Fruit fly (Drosophila melanogaster): ENCODE data around the gene CG31704.

The CG31704 gene

dm6 chr2L:11839612-11840011 is 879 bp upstream of the CG31704 start, which contains the start of gene Sfp33A3:
Gene Sfp33A3 (plus strand): TSS chr2L:11839912.
- TF ChIP-seq sv (GFP tag; optimal IDR thresholded peaks at IDR 0.05) = no peak
- TF ChIP-seq HLH106 (tag; optimal IDR thresholded peaks at IDR 0.05) = no peak
- no peak for TF ChIP-seq N (GFP tag; optimal IDR thresholded peaks at IDR 0.05)
- no peak for TF ChIP-seq brk (GFP tag; optimal IDR thresholded peaks at IDR 0.05)
- TF ChIP-seq CG9705 (GFP tag; optimal IDR thresholded peaks at IDR 0.05) = no peak
- no peak for TF ChIP-seq Jra (GFP tag; optimal IDR thresholded peaks at IDR 0.05)

- no peak for TF ChIP-seq br (GFP tag; optimal IDR thresholded peaks at IDR 0.05)
- no peak for TF ChIP-seq jim (GFP tag; optimal IDR thresholded peaks at IDR 0.05)
- TF ChIP-seq woc (GFP tag; optimal IDR thresholded peaks at IDR 0.05) = no peak
- peak; percentile 9 for TF ChIP-seq Hnf4 (GFP tag; optimal IDR thresholded peaks at IDR 0.05)
- TF ChIP-seq foxo (GFP tag; optimal IDR thresholded peaks at IDR 0.05) = peak in 1 of 2 experiments; percentile 12
These were observed 1.0 kb downstream of the CG31704 start for dm6 chr2L:11841538-11841937.

dm6 chr2L:11842291-11843187 is 2.0 kb downstream of the CG31704 start, which contains the start of the genes CG44008, CG14933, CG46426 and CG42486:
Gene CG44008 (minus strand): TSS chr2L:11842445.
Gene CG14933 (plus strand): TSS chr2L:11842828.
Gene CG46426 (plus strand): TSS chr2L:11842828.
Gene CG42486 (plus strand): TSS chr2L:11843137.
- no peak for TF ChIP-seq GATAd (GFP tag; optimal IDR thresholded peaks at IDR 0.05)
- TF ChIP-seq Abd-B (GFP tag; optimal IDR thresholded peaks at IDR 0.05) = no peak
- TF ChIP-seq fru (GFP tag; optimal IDR thresholded peaks at IDR 0.05) = no peak
- TF ChIP-seq N (GFP tag; optimal IDR thresholded peaks at IDR 0.05) = no peak
- TF ChIP-seq woc (GFP tag; optimal IDR thresholded peaks at IDR 0.05) = no peak
- no peak for TF ChIP-seq Myc (optimal IDR thresholded peaks at IDR 0.05)
- no peak for TF ChIP-seq CG9705 (GFP tag; optimal IDR thresholded peaks at IDR 0.05)
- TF ChIP-seq sage (GFP tag; optimal IDR thresholded peaks at IDR 0.05) = no peak
- no peak for TF ChIP-seq sv (GFP tag; optimal IDR thresholded peaks at IDR 0.05)
- TF ChIP-seq rgr (GFP tag; optimal IDR thresholded peaks at IDR 0.05) = no peak
- no peak for TF ChIP-seq h (GFP tag; optimal IDR thresholded peaks at IDR 0.05)
- no peak for TF ChIP-seq tai (GFP tag; optimal IDR thresholded peaks at IDR 0.05)
- no peak for TF ChIP-seq HLH106 (tag; optimal IDR thresholded peaks at IDR 0.05)
- TF ChIP-seq Rel (GFP tag; optimal IDR thresholded peaks at IDR 0.05) = no peak
- peak; percentile 97 for TF ChIP-seq Rel (tag; optimal IDR thresholded peaks at IDR 0.05)
- no peak for TF ChIP-seq Dif (GFP tag; optimal IDR thresholded peaks at IDR 0.05; ENCODE audit: partially characterized antibody)
- TF ChIP-seq lola (GFP tag; optimal IDR thresholded peaks at IDR 0.05) = no peak
- TF ChIP-seq dl (GFP tag; optimal IDR thresholded peaks at IDR 0.05; ENCODE audit: insufficient read depth in 1 of 2, partially characterized antibody in 2 of 2) = peak; percentile 85 to 94

DNA sequence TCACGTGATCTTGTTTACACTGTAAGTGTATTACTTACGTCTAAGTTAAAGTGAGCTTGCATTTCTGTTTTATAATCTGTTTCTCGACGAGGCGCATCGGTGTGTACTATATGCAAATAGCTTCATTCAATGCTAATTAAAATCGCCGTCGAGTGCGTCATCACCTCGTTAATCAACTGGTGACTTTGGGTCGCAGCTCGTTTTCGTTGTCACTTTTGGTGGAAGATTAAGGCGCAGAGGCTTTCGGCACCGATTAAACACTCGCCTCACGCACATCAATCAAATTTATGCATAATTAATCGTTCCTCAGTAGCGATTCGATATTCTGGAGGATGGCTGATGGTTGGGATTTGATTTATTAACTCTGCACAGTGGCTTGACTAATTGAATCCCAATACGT is 3.8 kb downstream of the CG31704 start:
- TF ChIP-seq Dif (GFP tag; optimal IDR thresholded peaks at IDR 0.05; ENCODE audit: partially characterized antibody) (no peak), lola (GFP tag; optimal IDR thresholded peaks at IDR 0.05) (no peak), CG9705 (GFP tag; optimal IDR thresholded peaks at IDR 0.05) (no peak), OdsH (GFP tag; optimal IDR thresholded peaks at IDR 0.05) (no peak), dsf (GFP tag; optimal IDR thresholded peaks at IDR 0.05; ENCODE audit: borderline replicate concordance) (no peak), Mio (GFP tag; optimal IDR thresholded peaks at IDR 0.05) (no peak)

DNA sequence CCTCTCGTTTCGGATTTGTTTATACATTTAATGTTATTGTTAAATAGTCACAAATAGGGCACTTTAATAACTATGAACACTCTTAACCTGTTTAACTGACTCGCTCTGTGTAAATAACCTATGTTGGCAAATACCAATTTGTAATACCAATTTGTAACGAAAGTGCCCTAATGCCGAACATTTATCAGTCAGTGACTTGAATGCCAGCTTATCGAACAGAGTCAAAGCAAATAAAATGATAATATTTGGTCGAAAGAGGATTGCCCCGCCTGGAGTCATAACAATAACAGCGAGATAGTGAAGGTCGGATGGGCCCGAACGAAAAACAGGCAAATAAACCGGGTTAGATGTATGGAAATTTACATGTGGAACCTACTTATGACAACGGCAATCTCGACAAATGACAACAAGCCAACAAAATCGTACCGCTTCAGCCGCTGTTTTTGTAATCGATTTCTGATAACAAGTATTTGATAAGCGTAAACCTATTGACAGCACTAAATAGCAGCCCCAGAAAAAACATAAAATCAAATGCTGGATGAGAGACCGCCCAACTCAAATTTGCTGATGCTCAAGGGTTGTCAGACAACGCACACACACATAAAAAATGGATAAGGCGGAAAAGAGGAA is 4.8 kb downstream of the CG31704 start:
- no peak for TF ChIP-seq CG32264 (GFP tag; optimal IDR thresholded peaks at IDR 0.05)
- no peak for TF ChIP-seq Myc (optimal IDR thresholded peaks at IDR 0.05)
- no peak for TF ChIP-seq Dfd (GFP tag; optimal IDR thresholded peaks at IDR 0.05)

- TF ChIP-seq psq (GFP tag; optimal IDR thresholded peaks at IDR 0.05) (no peak), pan (optimal IDR thresholded peaks at IDR 0.05) (no peak)
These were observed 6.4 kb downstream of the CG31704 start, which contains the start of gene Mal-B1 for dm6 chr2L:11846926-11847325. Gene Mal-B1 (plus strand): TSS chr2L:11847226.
